Fruit fly (Drosophila melanogaster): ENCODE measurements around the gene CG9641.
A peak's percentile ranks its signal among the peaks of the same experiment; 100 is the strongest.

Gene CG9641

dm6 chr2L:2987681-2988381 lies 11.2 kb upstream of the CG9641 start, which contains the start of the genes Chd1 and Bem46 (continued):
- TF ChIP-seq Sox102F (GFP tag; optimal IDR thresholded peaks at IDR 0.05) (no peak), CG5245 (GFP tag; optimal IDR thresholded peaks at IDR 0.05) (peak; percentile 74), CG14441 (GFP tag; IDR thresholded peaks at IDR 0.05) (peak; percentile 78), btn (GFP tag; optimal IDR thresholded peaks at IDR 0.05) (no peak), CG6813 (GFP tag; optimal IDR thresholded peaks at IDR 0.05) (peak; percentile 60), CG17912 (GFP tag; optimal IDR thresholded peaks at IDR 0.05) (peak; percentile 54), Bteb2 (GFP tag; optimal IDR thresholded peaks at IDR 0.05) (peak; percentile 33), fd64A (GFP tag; optimal IDR thresholded peaks at IDR 0.05) (no peak), CG1602 (GFP tag; optimal IDR thresholded peaks at IDR 0.05) (peak; percentile 88), CG4404 (GFP tag; IDR thresholded peaks at IDR 0.05) (peak; percentile 79), shn (GFP tag; optimal IDR thresholded peaks at IDR 0.05) (peak; percentile 74), TFAM (GFP tag; optimal IDR thresholded peaks at IDR 0.05) (no peak), abd-A (tag; optimal IDR thresholded peaks at IDR 0.05) (no peak), CG32772 (GFP tag; IDR thresholded peaks at IDR 0.05) (no peak; the same call in none of the 2 replicates), Rfx (GFP tag; IDR thresholded peaks at IDR 0.05) (peak; percentile 84), Mes4 (GFP tag; optimal IDR thresholded peaks at IDR 0.05) (no peak), amos (GFP tag; IDR thresholded peaks at IDR 0.05; ENCODE audit: partially characterized antibody) (peak; percentile 36; the same call in 1 of the 2 replicates), Ptx1 (GFP tag; IDR thresholded peaks at IDR 0.05) (peak; percentile 91), Dfd (GFP tag; optimal IDR thresholded peaks at IDR 0.05) (no peak), h (optimal IDR thresholded peaks at IDR 0.05) (no peak), Myb (GFP tag; optimal IDR thresholded peaks at IDR 0.05) (peak; percentile 35), gem (tag; optimal IDR thresholded peaks at IDR 0.05) (peak; percentile 94), C15 (GFP tag; IDR thresholded peaks at IDR 0.05) (no peak), Ets97D (GFP tag; optimal IDR thresholded peaks at IDR 0.05) (peak; percentile 34), CG6791 (GFP tag; IDR thresholded peaks at IDR 0.05; ENCODE audit: partially characterized antibody) (peak; percentile 29; the same call in 1 of the 3 replicates), CG3726 (GFP tag; IDR thresholded peaks at IDR 0.05) (0 out of 3 replicates have a peak, but pooled peaks have one; percentile 61), CG6765 (GFP tag; optimal IDR thresholded peaks at IDR 0.05) (peak; percentile 54), GATAe (GFP tag; conservative IDR thresholded peaks at IDR 0.05) (no peak; the same call in 1 of the 2 replicates), CG11560 (tag; IDR thresholded peaks at IDR 0.05) (peak; percentile 70; the same call in 2 of the 3 replicates), CG31388 (GFP tag; optimal IDR thresholded peaks at IDR 0.05) (peak; percentile 11), CG18476 (GFP tag; optimal IDR thresholded peaks at IDR 0.05) (peak; percentile 71), NC2α (GFP tag; optimal IDR thresholded peaks at IDR 0.05) (no peak), cwo (GFP tag; optimal IDR thresholded peaks at IDR 0.05) (peak; percentile 79), vnd (GFP tag; IDR thresholded peaks at IDR 0.05; ENCODE audit: partially characterized antibody) (no peak), lab (GFP tag; optimal IDR thresholded peaks at IDR 0.05) (no peak), ab (GFP tag; optimal IDR thresholded peaks at IDR 0.05) (peak; percentile 74), NfI (GFP tag; optimal IDR thresholded peaks at IDR 0.05) (peak; percentile 85), CG9727 (GFP tag; optimal IDR thresholded peaks at IDR 0.05) (peak; percentile 90), CG12659 (GFP tag; optimal IDR thresholded peaks at IDR 0.05) (peak; percentile 94), cas (GFP tag; IDR thresholded peaks at IDR 0.05) (no peak; the same call in 1 of the 2 replicates), bcd (GFP tag; optimal IDR thresholded peaks at IDR 0.05) (peak; percentile 89), CG17361 (GFP tag; IDR thresholded peaks at IDR 0.05) (peak; percentile 96), HmgD (GFP tag; optimal IDR thresholded peaks at IDR 0.05) (no peak), gfzf (GFP tag; optimal IDR thresholded peaks at IDR 0.05) (peak; percentile 38), tll (GFP tag; optimal IDR thresholded peaks at IDR 0.05) (peak in 1 of 2 experiments; percentile 42), Hr3 (GFP tag; optimal IDR thresholded peaks at IDR 0.05) (peak; percentile 92), ara (GFP tag; IDR thresholded peaks at IDR 0.05) (peak; percentile 4; the same call in 1 of the 2 replicates), ATbp (GFP tag; optimal IDR thresholded peaks at IDR 0.05) (no peak), CG10366 (GFP tag; IDR thresholded peaks at IDR 0.05) (peak; percentile 78)

All from whole organism, embryonic.